Fruit fly (Drosophila melanogaster) Kc167 (cell line): ENCODE results near the gene CG32631.

Experiments used
- Myc ChIP-seq: fragments of >200 bp; optimal IDR thresholded peaks from 2 replicates; lab custom pipeline; 2017; ENCODE audit warnings: missing external identifiers
- insv ChIP-seq: fragments of >200 bp; optimal IDR thresholded peaks from 3 replicates; lab custom pipeline; 2018; ENCODE audit warnings: missing external identifiers
- psq ChIP-seq: fragments of >200 bp; optimal IDR thresholded peaks from 2 replicates; lab custom pipeline; 2017; ENCODE audit warnings: missing external identifiers

dm6 chrX:13572382-13572781, 16.1 kb downstream of the CG32631 start:
- TF ChIP-seq psq (lab: Kevin White, UChicago), result no peak
- TF ChIP-seq insv (lab: Kevin White, UChicago), result no peak
- no peak for TF ChIP-seq Myc
